Fruit fly (Drosophila melanogaster) Kc167 (cell line): ENCODE results near the gene fid.

Experiments
- Myc ChIP-seq: fragments of >200 bp; optimal IDR thresholded peaks from 2 replicates; lab custom pipeline; 2017; ENCODE audit warnings: missing external identifiers
- h ChIP-seq: fragments of >200 bp; optimal IDR thresholded peaks from 3 replicates; lab custom pipeline; 2018; ENCODE audit warnings: missing external identifiers
- insv ChIP-seq: fragments of >200 bp; optimal IDR thresholded peaks from 3 replicates; lab custom pipeline; 2018; ENCODE audit warnings: missing external identifiers
- psq ChIP-seq: fragments of >200 bp; optimal IDR thresholded peaks from 2 replicates; lab custom pipeline; 2017; ENCODE audit warnings: missing external identifiers
- ttk ChIP-seq: sonication (Bioruptor generic); optimal IDR thresholded peaks from 2 replicates; lab custom pipeline; 2017; ENCODE audit warnings: missing external identifiers

DNA sequence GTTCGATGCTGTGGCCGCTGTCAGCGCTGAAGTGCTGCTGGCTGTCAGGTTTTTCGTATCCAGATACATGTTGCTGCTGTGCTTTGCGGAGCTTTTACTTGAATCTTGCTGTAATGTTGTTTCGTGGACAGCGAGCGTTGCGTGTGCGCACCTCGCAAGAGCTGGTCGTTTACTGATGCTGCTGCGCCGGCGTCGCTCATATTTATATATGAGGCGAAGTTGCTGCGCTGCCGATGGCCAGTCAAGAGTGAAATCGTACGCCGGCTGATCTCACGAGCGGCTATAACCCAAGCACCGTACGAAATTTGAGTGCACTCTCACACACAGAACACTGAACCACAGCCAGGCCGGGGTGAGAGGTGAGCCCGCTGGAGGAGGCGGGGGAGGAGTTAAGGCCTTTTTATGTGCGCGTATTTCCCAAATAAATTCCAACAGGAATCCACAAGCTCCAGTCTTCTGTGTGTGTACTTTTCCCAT lies 47.5 kb downstream of the fid start:
- TF ChIP-seq Myc (lab: Kevin White, UChicago) (no peak), ttk (lab: Kevin White, UChicago) (no peak), psq (no peak), h (lab: Kevin White, UChicago) (no peak), insv (lab: Kevin White, UChicago) (no peak)
